Worm (Caenorhabditis elegans): ENCODE data around the gene dhrr-1.

DNA sequence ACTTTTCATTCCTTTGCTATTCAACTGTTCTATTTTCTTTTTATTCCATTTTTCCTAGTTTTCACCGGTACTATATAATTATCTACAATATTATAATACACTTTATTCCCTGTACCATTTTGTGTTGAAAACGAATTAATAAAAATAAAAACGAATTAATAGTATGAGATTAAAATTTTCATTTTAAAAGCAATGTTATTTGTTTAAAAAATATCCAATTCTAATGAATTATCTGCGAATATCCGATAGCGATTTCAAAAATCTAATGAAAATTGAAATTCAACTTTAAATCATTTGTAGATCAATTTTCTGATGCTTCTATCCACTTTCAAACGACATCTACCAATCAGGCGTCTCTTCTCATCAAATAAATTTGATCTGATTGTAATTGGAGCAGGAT is 31.0 kb upstream of the dhrr-1 start, which contains the start of gene trxr-2:
- no peak for TF ChIP-seq tbx-37 (GFP tag; conservative IDR thresholded peaks at IDR 0.05)
- no peak for TF ChIP-seq ama-1 (optimal IDR thresholded peaks at IDR 0.05)
- TF ChIP-seq hmbx-1 (tag; optimal IDR thresholded peaks at IDR 0.05) = no peak
- TF ChIP-seq hnd-1 (tag; optimal IDR thresholded peaks at IDR 0.05) = no peak
- TF ChIP-seq ceh-36 (tag; optimal IDR thresholded peaks at IDR 0.05) = no peak
- TF ChIP-seq flt-1 (GFP tag; IDR thresholded peaks at IDR 0.05) = no peak
- TF ChIP-seq aly-1 (tag; optimal IDR thresholded peaks at IDR 0.05) = no peak
- TF ChIP-seq tra-4 (tag; optimal IDR thresholded peaks at IDR 0.05) = no peak
- no peak for TF ChIP-seq ets-7 (tag; optimal IDR thresholded peaks at IDR 0.05)
- TF ChIP-seq sea-1 (GFP tag; conservative IDR thresholded peaks at IDR 0.05) = no peak
- TF ChIP-seq F13C5.2 (tag; optimal IDR thresholded peaks at IDR 0.05) = no peak

Data from whole organism, early embryonic.